Fruit fly (Drosophila melanogaster): ENCODE results near the gene CG12099.

Gene CG12099

dm6 chr3L:1515820-1516540 is 42.3 kb downstream of the CG12099 start (continued):
- no peak for TF ChIP-seq amos (GFP tag; IDR thresholded peaks at IDR 0.05; ENCODE audit: partially characterized antibody)
- peak; percentile 39 for TF ChIP-seq CG12769 (tag; optimal IDR thresholded peaks at IDR 0.05)
- TF ChIP-seq Opbp (GFP tag; IDR thresholded peaks at IDR 0.05; ENCODE audit: partially characterized antibody), result no peak
- TF ChIP-seq ase (GFP tag; IDR thresholded peaks at IDR 0.05), result 0 out of 3 replicates have a peak, but pooled peaks have one; percentile 5
- peak; percentile 70 for TF ChIP-seq Xrp1 (GFP tag; IDR thresholded peaks at IDR 0.05)
- peak; percentile 30 for TF ChIP-seq her (GFP tag; optimal IDR thresholded peaks at IDR 0.05)
- peak; percentile 60 to 77 for TF ChIP-seq dpn (GFP tag; optimal IDR thresholded peaks at IDR 0.05)
- TF ChIP-seq CG6854 (GFP tag; optimal IDR thresholded peaks at IDR 0.05), result no peak
- peak; percentile 45; the same call in 3 of the 4 replicates for TF ChIP-seq Gug (GFP tag; IDR thresholded peaks at IDR 0.05)
- no peak for TF ChIP-seq gt (GFP tag; IDR thresholded peaks at IDR 0.05)
- TF ChIP-seq Ets97D (GFP tag; optimal IDR thresholded peaks at IDR 0.05), result peak; percentile 5
- peak; percentile 70 for TF ChIP-seq CG18599 (GFP tag; optimal IDR thresholded peaks at IDR 0.05)
- peak; percentile 49; the same call in 1 of the 2 replicates for TF ChIP-seq CG14014 (GFP tag; IDR thresholded peaks at IDR 0.05)
- peak; percentile 78 for TF ChIP-seq dmrt11E (tag; optimal IDR thresholded peaks at IDR 0.05)
- no peak for TF ChIP-seq ERR (GFP tag; optimal IDR thresholded peaks at IDR 0.05)
- peak; percentile 80 for TF ChIP-seq CG17359 (tag; optimal IDR thresholded peaks at IDR 0.05)
- peak; percentile 13 for TF ChIP-seq Fer1 (GFP tag; optimal IDR thresholded peaks at IDR 0.05)
- TF ChIP-seq NK7.1 (GFP tag; optimal IDR thresholded peaks at IDR 0.05), result no peak
- TF ChIP-seq klu (GFP tag; IDR thresholded peaks at IDR 0.05), result peak; percentile 19; the same call in 1 of the 2 replicates
- TF ChIP-seq pho (GFP tag; optimal IDR thresholded peaks at IDR 0.05), result peak; percentile 40
- no peak for TF ChIP-seq cg (GFP tag; optimal IDR thresholded peaks at IDR 0.05)
- no peak for TF ChIP-seq vnd (GFP tag; IDR thresholded peaks at IDR 0.05; ENCODE audit: partially characterized antibody)
- peak; percentile 36 for TF ChIP-seq esg (GFP tag; conservative IDR thresholded peaks at IDR 0.05)
- peak; percentile 52 for TF ChIP-seq CG2202 (tag; optimal IDR thresholded peaks at IDR 0.05)
- TF ChIP-seq CG1602 (GFP tag; optimal IDR thresholded peaks at IDR 0.05), result peak; percentile 53
- peak; percentile 65 for TF ChIP-seq chn (GFP tag; optimal IDR thresholded peaks at IDR 0.05)
- no peak for TF ChIP-seq CG14860 (GFP tag; IDR thresholded peaks at IDR 0.05; ENCODE audit: partially characterized antibody)
- no peak for TF ChIP-seq Hr78 (GFP tag; optimal IDR thresholded peaks at IDR 0.05)
- TF ChIP-seq wor (GFP tag; IDR thresholded peaks at IDR 0.05), result peak; percentile 76
- peak; percentile 83 for TF ChIP-seq Sox100B (GFP tag; optimal IDR thresholded peaks at IDR 0.05)
- TF ChIP-seq CG7745 (tag; optimal IDR thresholded peaks at IDR 0.05), result no peak
- TF ChIP-seq CG12104 (GFP tag; optimal IDR thresholded peaks at IDR 0.05), result peak; percentile 23
- TF ChIP-seq Hand (GFP tag; optimal IDR thresholded peaks at IDR 0.05), result no peak
- TF ChIP-seq CG16815 (GFP tag; optimal IDR thresholded peaks at IDR 0.05), result peak; percentile 70
- TF ChIP-seq ap (GFP tag; IDR thresholded peaks at IDR 0.05), result no peak; the same call in 1 of the 2 replicates
- no peak for TF ChIP-seq lbe (GFP tag; optimal IDR thresholded peaks at IDR 0.05)
- TF ChIP-seq eve (GFP tag; optimal IDR thresholded peaks at IDR 0.05), result no peak
- peak; percentile 41 for TF ChIP-seq CG6654 (GFP tag; optimal IDR thresholded peaks at IDR 0.05)
- peak; percentile 46; the same call in 1 of the 3 replicates for TF ChIP-seq Mrtf (GFP tag; IDR thresholded peaks at IDR 0.05)
- TF ChIP-seq CG17385 (GFP tag; optimal IDR thresholded peaks at IDR 0.05), result peak; percentile 70
- TF ChIP-seq CG6765 (GFP tag; optimal IDR thresholded peaks at IDR 0.05), result no peak
- no peak for TF ChIP-seq CG3726 (GFP tag; IDR thresholded peaks at IDR 0.05)
- TF ChIP-seq CG32772 (GFP tag; IDR thresholded peaks at IDR 0.05), result peak; percentile 40
- peak; percentile 18 for TF ChIP-seq Meics (GFP tag; optimal IDR thresholded peaks at IDR 0.05)
- peak; percentile 26 for TF ChIP-seq BtbVII (GFP tag; optimal IDR thresholded peaks at IDR 0.05)
- peak; percentile 11; the same call in 1 of the 2 replicates for TF ChIP-seq CG3847 (GFP tag; IDR thresholded peaks at IDR 0.05)
- TF ChIP-seq Myb (GFP tag; optimal IDR thresholded peaks at IDR 0.05), result no peak
- peak; percentile 56; the same call in 1 of the 3 replicates for TF ChIP-seq ken (GFP tag; IDR thresholded peaks at IDR 0.05)
- no peak for TF ChIP-seq z (GFP tag; IDR thresholded peaks at IDR 0.05)
